Fruit fly (Drosophila melanogaster): ENCODE results near the gene CG33181.

CG33181 gene

DNA sequence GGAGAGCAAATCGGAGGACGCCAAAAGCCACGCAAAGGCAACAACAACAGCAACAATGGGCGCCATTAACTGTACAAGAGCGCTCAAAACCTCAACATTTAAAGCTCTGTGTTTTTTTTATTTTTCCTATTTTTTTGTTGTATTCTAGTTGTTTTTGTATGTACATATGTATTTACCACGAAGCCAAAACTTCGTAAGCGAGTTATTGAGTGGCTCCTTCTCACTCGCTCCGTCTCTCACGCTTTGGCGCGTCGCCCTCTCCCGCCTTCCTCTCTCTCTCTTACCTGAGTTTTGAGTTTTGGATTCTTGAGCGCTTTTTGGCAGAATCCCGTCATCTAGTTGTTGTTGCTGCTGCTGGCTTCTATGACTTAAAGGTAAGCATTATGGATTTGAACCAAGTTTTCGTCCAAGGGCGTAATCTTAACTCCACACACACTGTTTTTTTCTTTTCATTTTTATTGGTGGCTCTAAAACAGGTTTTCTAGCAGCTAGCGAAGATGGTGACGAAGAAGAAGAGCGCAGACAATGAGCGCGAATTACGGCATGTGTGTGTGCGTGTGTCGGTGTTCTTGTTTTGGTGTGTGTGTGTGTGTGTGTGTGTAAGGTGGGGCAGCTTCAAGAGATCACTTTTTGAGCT is 29.0 kb downstream of the CG33181 start:
- peak; percentile 59 to 74 for TF ChIP-seq ss (GFP tag; optimal IDR thresholded peaks at IDR 0.05)
- TF ChIP-seq Ets96B (tag; optimal IDR thresholded peaks at IDR 0.05), result peak; percentile 13
- TF ChIP-seq dsx (GFP tag; optimal IDR thresholded peaks at IDR 0.05; ENCODE audit: poor library complexity, severe bottlenecking), result peak; percentile 9
- TF ChIP-seq CG6808 (GFP tag; optimal IDR thresholded peaks at IDR 0.05), result peak; percentile 47
- TF ChIP-seq CG9139 (GFP tag; optimal IDR thresholded peaks at IDR 0.05), result peak; percentile 45
- no peak for TF ChIP-seq Blimp-1 (GFP tag; optimal IDR thresholded peaks at IDR 0.05)
- TF ChIP-seq Eip78C (GFP tag), result peak; percentile 75
- TF ChIP-seq CG6163 (GFP tag; IDR thresholded peaks at IDR 0.05), result peak; percentile 20; the same call in 1 of the 3 replicates
- TF ChIP-seq CG3919 (GFP tag; optimal IDR thresholded peaks at IDR 0.05), result no peak
- peak; percentile 45; the same call in 1 of the 3 replicates for TF ChIP-seq eg (GFP tag; IDR thresholded peaks at IDR 0.05)
- no peak for TF ChIP-seq OdsH (GFP tag; optimal IDR thresholded peaks at IDR 0.05)
- TF ChIP-seq CG8319 (GFP tag; optimal IDR thresholded peaks at IDR 0.05), result no peak
- TF ChIP-seq CG8119 (GFP tag; IDR thresholded peaks at IDR 0.05), result peak; percentile 22; the same call in 1 of the 3 replicates
- TF ChIP-seq spab (GFP tag; optimal IDR thresholded peaks at IDR 0.05), result peak; percentile 27

DNA sequence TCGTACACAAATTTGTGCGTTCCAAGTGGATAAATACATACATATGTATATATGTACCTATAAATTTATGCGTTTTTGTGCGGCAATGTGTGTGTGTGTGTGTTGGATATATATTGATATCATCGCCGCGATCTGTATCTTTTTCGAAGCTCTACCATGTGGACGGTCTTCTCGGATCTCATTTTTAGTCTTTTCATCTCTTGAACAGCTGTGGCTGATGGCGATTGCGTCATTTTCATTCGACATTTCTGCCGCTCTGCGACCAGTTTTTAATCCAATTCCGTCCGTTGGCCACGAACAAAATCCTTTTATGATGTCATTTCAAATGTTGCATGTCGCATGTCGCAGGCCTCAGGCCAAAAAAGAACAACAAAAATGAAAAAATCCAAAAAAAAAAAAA is 31.4 kb downstream of the CG33181 start:
- TF ChIP-seq vri (GFP tag; optimal IDR thresholded peaks at IDR 0.05) (peak; percentile 28), dac (GFP tag; optimal IDR thresholded peaks at IDR 0.05) (no peak), fkh (GFP tag; optimal IDR thresholded peaks at IDR 0.05) (no peak)

DNA sequence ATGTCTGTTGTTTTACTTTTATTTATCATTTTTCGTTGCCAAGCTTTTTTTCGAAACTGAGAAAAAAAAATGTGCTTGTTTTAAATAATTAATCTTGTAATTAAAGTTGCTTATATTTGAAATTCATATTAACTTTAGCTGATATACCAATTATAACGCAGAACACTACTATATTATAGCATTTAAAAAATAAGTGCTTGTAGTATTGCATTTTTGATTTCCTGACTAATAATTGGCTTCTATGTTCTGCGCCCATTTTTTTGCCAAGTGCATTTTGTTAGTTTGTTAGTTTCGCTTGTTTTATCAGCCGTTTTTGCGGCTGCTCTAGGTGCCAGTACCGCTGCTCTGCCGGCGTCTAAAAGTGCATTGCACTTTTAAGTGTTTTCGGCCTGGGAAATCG is 32.3 kb downstream of the CG33181 start:
- no peak for TF ChIP-seq ss (GFP tag; optimal IDR thresholded peaks at IDR 0.05)
- no peak for TF ChIP-seq CG11902 (GFP tag; optimal IDR thresholded peaks at IDR 0.05)
- TF ChIP-seq salr (GFP tag; optimal IDR thresholded peaks at IDR 0.05), result peak in 1 of 2 experiments; percentile 10
- TF ChIP-seq CG6808 (GFP tag; optimal IDR thresholded peaks at IDR 0.05), result no peak
- TF ChIP-seq CG3919 (GFP tag; optimal IDR thresholded peaks at IDR 0.05), result no peak
- no peak for TF ChIP-seq lz (GFP tag; optimal IDR thresholded peaks at IDR 0.05)
- peak; percentile 72 for TF ChIP-seq CG15336 (GFP tag; IDR thresholded peaks at IDR 0.05)
- TF ChIP-seq topi (GFP tag; optimal IDR thresholded peaks at IDR 0.05), result no peak
- TF ChIP-seq fd85E (GFP tag; optimal IDR thresholded peaks at IDR 0.05), result no peak
- no peak for TF ChIP-seq Blimp-1 (GFP tag; optimal IDR thresholded peaks at IDR 0.05)
- no peak for TF ChIP-seq CG10669 (GFP tag; optimal IDR thresholded peaks at IDR 0.05)
- no peak for TF ChIP-seq cyc (GFP tag; optimal IDR thresholded peaks at IDR 0.05)
- TF ChIP-seq pdm3 (GFP tag; optimal IDR thresholded peaks at IDR 0.05), result no peak
- TF ChIP-seq CG8119 (GFP tag; IDR thresholded peaks at IDR 0.05), result peak; percentile 71
- TF ChIP-seq CG34406 (GFP tag; optimal IDR thresholded peaks at IDR 0.05), result no peak
- TF ChIP-seq net (GFP tag; optimal IDR thresholded peaks at IDR 0.05), result no peak
- no peak for TF ChIP-seq Sox14 (GFP tag; optimal IDR thresholded peaks at IDR 0.05)
- TF ChIP-seq CG6792 (GFP tag; optimal IDR thresholded peaks at IDR 0.05), result no peak
- no peak for TF ChIP-seq Hr38 (GFP tag; optimal IDR thresholded peaks at IDR 0.05)
- peak; percentile 52 for TF ChIP-seq Lpt (GFP tag; optimal IDR thresholded peaks at IDR 0.05)
- no peak for TF ChIP-seq Ets96B (tag; optimal IDR thresholded peaks at IDR 0.05)
- no peak for TF ChIP-seq fd59A (GFP tag; optimal IDR thresholded peaks at IDR 0.05)
- TF ChIP-seq CG31627 (GFP tag; optimal IDR thresholded peaks at IDR 0.05), result no peak
- peak; percentile 52 for TF ChIP-seq Gug (GFP tag; IDR thresholded peaks at IDR 0.05)
- TF ChIP-seq Met (GFP tag; optimal IDR thresholded peaks at IDR 0.05), result no peak
- TF ChIP-seq CG3032 (tag; optimal IDR thresholded peaks at IDR 0.05), result no peak
- peak; percentile 13 for TF ChIP-seq OdsH (GFP tag; optimal IDR thresholded peaks at IDR 0.05)
- no peak for TF ChIP-seq CG16779 (tag; optimal IDR thresholded peaks at IDR 0.05)
- no peak for TF ChIP-seq dsx (GFP tag; optimal IDR thresholded peaks at IDR 0.05; ENCODE audit: poor library complexity, severe bottlenecking)
- peak; percentile 28; the same call in 1 of the 3 replicates for TF ChIP-seq CG6163 (GFP tag; IDR thresholded peaks at IDR 0.05)
- TF ChIP-seq Eip93F (GFP tag; optimal IDR thresholded peaks at IDR 0.05), result no peak
- peak; percentile 71 for TF ChIP-seq CG32006 (GFP tag; optimal IDR thresholded peaks at IDR 0.05)
- peak; percentile 16 for TF ChIP-seq acj6 (GFP tag; optimal IDR thresholded peaks at IDR 0.05)
- TF ChIP-seq CG11294 (GFP tag; IDR thresholded peaks at IDR 0.05), result 0 out of 2 replicates have a peak, but pooled peaks have one; percentile 13
- TF ChIP-seq eg (GFP tag; IDR thresholded peaks at IDR 0.05), result peak; percentile 67; the same call in 2 of the 3 replicates
- peak; percentile 10 for TF ChIP-seq dac (GFP tag; optimal IDR thresholded peaks at IDR 0.05)
- peak; percentile 66 for TF ChIP-seq Hr4 (GFP tag; optimal IDR thresholded peaks at IDR 0.05)
- TF ChIP-seq CG6276 (GFP tag; optimal IDR thresholded peaks at IDR 0.05), result peak; percentile 67
- no peak for TF ChIP-seq Sox15 (GFP tag; optimal IDR thresholded peaks at IDR 0.05)

Measured in whole organism, prepupa.